Worm (Caenorhabditis elegans) whole organism, L1 larva: ENCODE measurements around the gene unc-24.

ENCODE experiments used
- F16B12.6 ChIP-seq: fragments of 150-350 bp; optimal IDR thresholded peaks from 2 replicates; lab custom pipeline; 2014; ENCODE audit warnings: missing biosample characterization, missing genetic modification characterization
- ama-1 ChIP-seq: fragments of 150-350 bp; optimal IDR thresholded peaks from 2 replicates; lab custom pipeline; 2014
- ceh-8 ChIP-seq: fragments of 200-800 bp; sonication (Bioruptor generic); optimal IDR thresholded peaks from 2 replicates; lab custom pipeline; 2018; ENCODE audit warnings: mild to moderate bottlenecking, missing genetic modification characterization, moderate library complexity, missing compliant biosample characterization
- ceh-88 ChIP-seq: fragments of 200-800 bp; sonication (Bioruptor generic); IDR thresholded peaks from 2 replicates; pipeline ENCODE4 v1.3.6; 2022; ENCODE audit warnings: missing genetic modification characterization, missing compliant biosample characterization
- ceh-90 ChIP-seq: sonication (generic microtip); optimal IDR thresholded peaks from 2 replicates; lab custom pipeline; 2016; ENCODE audit warnings: missing genetic modification characterization, missing compliant biosample characterization
- dpl-1 ChIP-seq, 3 experiments: fragments of 150-350 bp in 2 of 3; sonication (generic microtip) in 1 of 3; optimal IDR thresholded peaks; 2 replicates each; lab custom pipeline; 2014 to 2017; ENCODE audit warnings: missing biosample characterization in 3 of 3, missing genetic modification characterization in 3 of 3, missing genetic modification reagents in 3 of 3
- dsc-1 ChIP-seq: sonication (generic microtip); optimal IDR thresholded peaks from 2 replicates; lab custom pipeline; 2016; ENCODE audit warnings: mild to moderate bottlenecking, missing genetic modification characterization, missing compliant biosample characterization
- efl-1 ChIP-seq, 4 experiments: fragments of 150-350 bp; optimal IDR thresholded peaks in 3 of 4; peaks in 1 of 4; 1 replicate in 1 of 4; 2 replicates in 3 of 4; lab custom pipeline; 2014; ENCODE audit warnings: missing biosample characterization in 2 of 4, missing genetic modification characterization in 2 of 4, missing genetic modification reagents in 2 of 4
- egl-13 ChIP-seq: sonication (generic microtip); optimal IDR thresholded peaks from 2 replicates; lab custom pipeline; 2016; ENCODE audit warnings: missing genotype, missing genetic modification reagents, missing genetic modification characterization, missing compliant biosample characterization
- egl-27 ChIP-seq, 2 experiments: fragments of 150-350 bp in 1 of 2; sonication (generic microtip); optimal IDR thresholded peaks; 3 replicates each; lab custom pipeline; 2017 to 2018; ENCODE audit warnings: missing biosample characterization in 2 of 2, missing genetic modification characterization in 2 of 2, missing genetic modification reagents in 2 of 2
- elt-2 ChIP-seq: sonication (generic microtip); optimal IDR thresholded peaks from 2 replicates; lab custom pipeline; 2016; ENCODE audit warnings: missing genetic modification characterization, mild to moderate bottlenecking, inconsistent platforms, missing compliant biosample characterization, missing genetic modification reagents
- elt-3 ChIP-seq, 6 experiments: fragments of 150-350 bp in 1 of 6; sonication (generic microtip); optimal IDR thresholded peaks; 2 replicates each; lab custom pipeline; 2017 to 2018; ENCODE audit warnings: missing biosample characterization in 6 of 6, missing genetic modification characterization in 6 of 6, inconsistent platforms in 1 of 6
- fkh-10 ChIP-seq: sonication (generic microtip); optimal IDR thresholded peaks from 2 replicates; lab custom pipeline; 2017; ENCODE audit warnings: missing biosample characterization, missing genetic modification reagents, missing genetic modification characterization
- fkh-4 ChIP-seq: sonication (generic microtip); optimal IDR thresholded peaks from 2 replicates; lab custom pipeline; 2016; ENCODE audit warnings: missing compliant biosample characterization, missing genetic modification characterization, borderline replicate concordance
- grh-1 ChIP-seq: fragments of 200-800 bp; sonication (Bioruptor generic); IDR thresholded peaks from 2 replicates; pipeline ENCODE4 v1.3.6; 2022; ENCODE audit warnings: missing genetic modification reagents, missing genetic modification characterization, missing compliant biosample characterization
- hpl-2 ChIP-seq: fragments of 150-350 bp; optimal IDR thresholded peaks from 2 replicates; lab custom pipeline; 2014; ENCODE audit warnings: missing biosample characterization, missing genetic modification reagents, missing genetic modification characterization
- irx-1 ChIP-seq: sonication (generic microtip); optimal IDR thresholded peaks from 2 replicates; lab custom pipeline; 2016; ENCODE audit warnings: missing genetic modification characterization, missing compliant biosample characterization
- isw-1 ChIP-seq: fragments of 200-800 bp; sonication (Bioruptor generic); IDR thresholded peaks from 2 replicates; pipeline ENCODE4 v1.3.6; 2022; ENCODE audit warnings: missing genetic modification characterization, missing compliant biosample characterization
- lin-14 ChIP-seq: fragments of 200-800 bp; sonication (Bioruptor generic); optimal IDR thresholded peaks from 2 replicates; lab custom pipeline; 2018; ENCODE audit warnings: mild to moderate bottlenecking, missing genetic modification characterization, moderate library complexity, missing compliant biosample characterization
- lin-35 ChIP-seq, 2 experiments: fragments of 150-350 bp; optimal IDR thresholded peaks; 2 replicates each; lab custom pipeline; 2014; ENCODE audit warnings: missing biosample characterization in 2 of 2, missing genetic modification characterization in 2 of 2, missing genetic modification reagents in 2 of 2
- lsy-2 ChIP-seq, 2 experiments: fragments of 150-350 bp; optimal IDR thresholded peaks; 2 replicates each; lab custom pipeline; 2014; ENCODE audit warnings: missing biosample characterization in 2 of 2, missing genetic modification characterization in 2 of 2
- mab-9 ChIP-seq: fragments of 200-800 bp; sonication (Bioruptor generic); IDR thresholded peaks from 2 replicates; pipeline ENCODE4 v1.3.6; 2022; ENCODE audit warnings: missing genetic modification reagents, missing genetic modification characterization, missing compliant biosample characterization
- nhr-19 ChIP-seq: fragments of 200-800 bp; sonication (Bioruptor generic); conservative IDR thresholded peaks from 2 replicates; pipeline ENCODE4 v1.3.6; 2022; ENCODE audit warnings: missing genetic modification characterization, missing compliant biosample characterization
- nhr-20 ChIP-seq: sonication (generic microtip); optimal IDR thresholded peaks from 2 replicates; lab custom pipeline; 2016; ENCODE audit warnings: mild to moderate bottlenecking, missing genetic modification characterization, missing compliant biosample characterization
- nhr-47 ChIP-seq: sonication (generic microtip); optimal IDR thresholded peaks from 2 replicates; lab custom pipeline; 2016; ENCODE audit warnings: mild to moderate bottlenecking, missing genetic modification characterization, moderate library complexity, missing compliant biosample characterization
- nhr-71 ChIP-seq: sonication (generic microtip); optimal IDR thresholded peaks from 2 replicates; lab custom pipeline; 2016; ENCODE audit warnings: mild to moderate bottlenecking, missing genetic modification characterization, moderate library complexity, missing compliant biosample characterization
- nhr-77 ChIP-seq: fragments of 150-350 bp; optimal IDR thresholded peaks from 2 replicates; lab custom pipeline; 2014; ENCODE audit warnings: missing biosample characterization, missing genetic modification characterization
- nhr-85 ChIP-seq: sonication (generic microtip); peaks from one replicate; lab custom pipeline; 2016; ENCODE audit warnings: missing genetic modification characterization, inconsistent platforms, missing compliant biosample characterization
- pag-3 ChIP-seq: sonication (generic microtip); optimal IDR thresholded peaks from 2 replicates; lab custom pipeline; 2017; ENCODE audit warnings: missing genetic modification characterization, mild to moderate bottlenecking, missing compliant biosample characterization, antibody characterized with exemption, borderline replicate concordance; ENCODE audit not compliant: insufficient read depth
- rnt-1 ChIP-seq: sonication (generic microtip); optimal IDR thresholded peaks from 2 replicates; lab custom pipeline; 2016; ENCODE audit warnings: mild to moderate bottlenecking, missing genetic modification characterization, moderate library complexity, missing compliant biosample characterization
- snu-23 ChIP-seq: sonication (generic microtip); optimal IDR thresholded peaks from 2 replicates; lab custom pipeline; 2016; ENCODE audit warnings: missing genetic modification characterization, missing compliant biosample characterization
- sup-37 ChIP-seq: fragments of 200-800 bp; sonication (Bioruptor generic); optimal IDR thresholded peaks from 2 replicates; lab custom pipeline; 2018; ENCODE audit warnings: mild to moderate bottlenecking, missing genetic modification characterization, missing compliant biosample characterization
- tbx-2 ChIP-seq: sonication (generic microtip); optimal IDR thresholded peaks from 2 replicates; lab custom pipeline; 2016; ENCODE audit warnings: missing genetic modification characterization, missing compliant biosample characterization
- unc-30 ChIP-seq: sonication (generic microtip); optimal IDR thresholded peaks from 2 replicates; lab custom pipeline; 2017; ENCODE audit warnings: missing biosample characterization, missing genetic modification characterization
- unc-98 ChIP-seq: fragments of 200-800 bp; sonication (Bioruptor generic); IDR thresholded peaks from 2 replicates; pipeline ENCODE4 v1.3.6; 2022; ENCODE audit warnings: missing genetic modification characterization, missing compliant biosample characterization
- xbp-1 ChIP-seq: sonication (generic microtip); optimal IDR thresholded peaks from 2 replicates; lab custom pipeline; 2016; ENCODE audit warnings: missing genetic modification characterization, missing compliant biosample characterization
- ztf-11 ChIP-seq, 2 experiments: sonication (generic microtip); optimal IDR thresholded peaks; 2 replicates each; lab custom pipeline; 2016 to 2017; ENCODE audit warnings: missing genetic modification characterization in 2 of 2, missing biosample characterization in 1 of 2, missing compliant biosample characterization in 1 of 2

Gene unc-24

DNA sequence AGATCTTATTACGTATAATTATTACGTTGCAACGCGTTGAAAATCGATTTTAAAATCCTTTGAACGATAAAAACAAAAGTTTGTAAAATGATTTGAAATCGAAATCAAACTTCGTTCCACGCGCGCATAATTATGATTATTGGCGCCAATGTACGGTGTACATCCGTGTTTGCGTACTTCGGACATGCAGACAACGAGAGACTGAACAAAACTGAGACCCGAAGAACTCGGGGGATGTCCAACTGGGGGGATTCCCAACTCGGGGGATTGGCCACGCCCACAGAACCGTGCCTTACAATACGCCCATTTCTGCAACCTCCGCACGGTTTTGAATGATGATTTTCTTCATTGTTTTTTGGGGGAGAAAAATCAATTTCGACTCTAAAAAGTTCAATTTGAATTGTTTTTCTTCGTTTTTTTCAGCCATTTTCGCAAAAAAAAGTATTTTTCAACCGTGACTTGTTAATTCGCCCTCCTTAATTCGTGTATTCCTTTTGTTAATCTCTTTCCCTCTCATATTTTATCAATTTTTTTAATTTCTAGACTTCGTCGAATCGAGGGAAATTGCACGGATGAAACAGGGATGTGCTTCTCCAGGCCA lies 32.7 kb upstream of the unc-24 start, which contains the start of gene F20D12.12 (continued):
- peak; percentile 75 for TF ChIP-seq nhr-20
- TF ChIP-seq elt-3 (tag; optimal IDR thresholded peaks at IDR 0.05; lab: Kevin White, UChicago): peak in 1 of 6 experiments; percentile 25
- peak; percentile 35 for TF ChIP-seq dsc-1 (tag; lab: Kevin White, UChicago)
- TF ChIP-seq grh-1 (GFP tag; lab: Robert Waterston, UW): peak; percentile 71
- TF ChIP-seq ceh-8 (GFP tag; lab: Kevin White, UChicago): peak; percentile 28
- peak; percentile 76 for TF ChIP-seq lin-14
- TF ChIP-seq snu-23 (GFP tag; lab: Kevin White, UChicago): peak; percentile 75
- TF ChIP-seq dpl-1 (GFP tag; optimal IDR thresholded peaks at IDR 0.05; lab: Kevin White, UChicago): peak; percentile 43 to 65 (median 64)

DNA sequence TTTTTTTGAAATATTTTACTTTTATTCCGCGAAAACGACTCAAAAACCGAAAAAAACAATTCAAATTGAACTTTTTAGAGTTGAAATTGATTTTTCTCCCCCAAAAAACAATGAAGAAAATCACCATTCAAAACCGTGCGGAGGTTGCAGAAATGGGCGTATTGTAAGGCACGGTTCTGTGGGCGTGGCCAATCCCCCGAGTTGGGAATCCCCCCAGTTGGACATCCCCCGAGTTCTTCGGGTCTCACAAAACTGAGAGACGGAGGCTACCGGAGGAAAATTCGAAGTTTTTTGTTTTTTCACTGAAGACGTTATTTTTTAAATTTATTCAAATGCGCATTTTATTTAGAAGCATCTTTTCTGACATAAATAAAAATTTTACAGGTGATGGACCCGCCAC lies 31.4 kb upstream of the unc-24 start, which contains the start of gene mcm-3AP:
TSS of gene mcm-3AP (plus strand) at position 383 of the 400 bp plus-strand sequence.
- peak; percentile 72 for TF ChIP-seq nhr-19 (GFP tag; lab: Robert Waterston, UW)
- TF ChIP-seq dpl-1 (GFP tag; optimal IDR thresholded peaks at IDR 0.05; lab: Kevin White, UChicago): peak in 1 of 3 experiments; percentile 30
- TF ChIP-seq nhr-71 (tag; lab: Kevin White, UChicago): peak; percentile 50
- TF ChIP-seq efl-1 (optimal IDR thresholded peaks at IDR 0.05; lab: Kevin White, UChicago): peak; percentile 28 to 35
- TF ChIP-seq efl-1 (GFP tag; optimal IDR thresholded peaks at IDR 0.05 in 1 of 2; lab: Kevin White, UChicago): peak; percentile 16 to 88
- TF ChIP-seq lin-35 (GFP tag; optimal IDR thresholded peaks at IDR 0.05; lab: Kevin White, UChicago): peak in 1 of 2 experiments; percentile 37
- peak; percentile 36 for TF ChIP-seq F16B12.6 (tag; lab: Kevin White, UChicago)
- TF ChIP-seq isw-1: peak; percentile 72
- peak; percentile 45 for TF ChIP-seq nhr-47 (tag; lab: Kevin White, UChicago)
- peak; percentile 41; the same call in 1 of the 2 replicates for TF ChIP-seq ceh-88
- peak; percentile 31 to 83 for TF ChIP-seq lsy-2 (tag; optimal IDR thresholded peaks at IDR 0.05; lab: Kevin White, UChicago)
- peak; percentile 0 for TF ChIP-seq dsc-1 (tag; lab: Kevin White, UChicago)
- TF ChIP-seq rnt-1 (tag; lab: Kevin White, UChicago): peak; percentile 35
- TF ChIP-seq nhr-85: peak; percentile 44

DNA sequence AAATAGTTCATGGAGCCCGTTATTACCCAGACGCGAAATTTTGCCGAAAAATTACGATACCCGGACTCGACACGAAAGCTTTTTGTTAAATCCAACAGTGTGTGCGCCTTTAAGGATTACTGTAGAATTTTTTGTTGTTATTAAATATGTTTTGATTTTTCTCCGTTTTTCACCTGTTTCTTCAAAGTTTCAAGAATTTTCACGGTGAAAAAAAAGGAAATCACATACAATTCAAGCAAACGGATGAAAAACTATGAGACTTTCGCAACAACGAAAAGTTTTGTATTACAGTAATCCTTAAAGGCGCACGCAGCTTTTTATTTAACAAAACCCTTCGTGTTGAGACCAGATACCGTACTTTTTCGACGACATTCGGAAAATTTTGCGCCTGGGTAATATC lies 25.7 kb upstream of the unc-24 start:
- no peak for TF ChIP-seq fkh-4 (tag; lab: Kevin White, UChicago)

DNA sequence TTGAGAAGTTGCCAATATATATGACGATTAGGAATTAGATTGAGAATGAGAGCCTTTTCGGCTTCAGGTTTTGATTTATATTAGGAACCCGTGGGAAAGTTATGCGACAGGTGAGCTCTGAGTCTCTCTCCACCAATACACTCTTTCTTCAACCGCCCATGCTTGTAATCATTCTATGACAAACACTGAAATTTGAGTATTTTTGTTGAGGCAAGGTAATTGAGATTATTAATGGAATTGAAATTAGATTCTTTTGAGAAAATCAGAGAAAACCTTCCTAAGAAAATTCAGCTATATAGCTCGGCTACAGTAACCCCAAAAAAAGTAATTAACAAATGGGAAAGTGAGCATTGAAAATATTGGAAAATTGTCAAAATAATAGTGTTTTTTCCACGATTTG lies 23.8 kb upstream of the unc-24 start, which contains the start of gene ceh-19:
TSS of gene ceh-19 (minus strand) at position 101 of the 400 bp plus-strand sequence.
- TF ChIP-seq nhr-85: no peak
- TF ChIP-seq fkh-10: no peak
- no peak for TF ChIP-seq xbp-1 (tag; lab: Kevin White, UChicago)
- TF ChIP-seq sup-37 (GFP tag; lab: Kevin White, UChicago): no peak
- TF ChIP-seq unc-30: no peak
- no peak for TF ChIP-seq pag-3 (tag; lab: Kevin White, UChicago)
- no peak for TF ChIP-seq unc-98 (GFP tag; lab: Robert Waterston, UW)
- TF ChIP-seq ceh-8 (GFP tag; lab: Kevin White, UChicago): no peak

DNA sequence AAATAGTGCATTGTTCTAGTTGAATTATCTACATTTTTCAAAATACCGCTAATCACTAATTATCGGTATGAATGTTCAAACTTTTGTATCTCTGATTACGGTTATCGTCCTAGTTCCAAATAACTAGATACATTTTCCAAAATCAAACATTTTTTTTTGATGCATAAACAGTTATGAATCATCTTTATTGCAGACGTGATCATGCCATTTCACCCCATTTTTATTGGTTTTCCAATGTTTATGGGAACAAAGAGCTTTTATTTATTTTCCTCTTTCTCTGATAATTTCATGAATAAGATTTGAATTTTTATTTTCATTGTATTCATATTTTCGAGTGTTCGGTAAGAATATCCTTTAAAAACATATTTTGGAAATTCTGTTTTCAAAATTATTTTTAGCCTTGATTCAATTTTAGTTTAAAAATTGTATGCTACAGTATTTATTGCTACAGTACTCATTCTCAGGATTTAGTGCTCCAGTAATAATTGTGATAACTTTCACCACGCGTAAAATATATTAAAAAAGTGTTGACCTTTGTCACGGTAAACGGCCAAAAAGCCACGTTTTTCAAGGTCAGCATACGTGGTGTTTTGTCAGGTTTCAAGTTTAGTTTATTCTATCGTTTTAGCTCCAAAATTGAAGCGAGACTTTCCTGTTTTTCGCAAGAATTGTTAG lies 22.9 kb upstream of the unc-24 start, which contains the start of gene csr-1:
TSS of gene csr-1 (plus strand) at position 625 of the 675 bp plus-strand sequence.
- TF ChIP-seq ceh-90 (tag; lab: Kevin White, UChicago) (no peak), mab-9 (no peak), egl-27 (tag; optimal IDR thresholded peaks at IDR 0.05; lab: Kevin White, UChicago) (no peak), ceh-8 (GFP tag; lab: Kevin White, UChicago) (no peak), irx-1 (no peak), hpl-2 (GFP tag; lab: Kevin White, UChicago) (no peak), rnt-1 (tag; lab: Kevin White, UChicago) (no peak), elt-2 (tag; lab: Kevin White, UChicago) (no peak), ceh-88 (no peak), ztf-11 (tag; optimal IDR thresholded peaks at IDR 0.05; lab: Kevin White, UChicago) (no peak), elt-3 (tag; optimal IDR thresholded peaks at IDR 0.05; lab: Kevin White, UChicago) (no peak), tbx-2 (tag; lab: Kevin White, UChicago) (no peak), dpl-1 (GFP tag; optimal IDR thresholded peaks at IDR 0.05; lab: Kevin White, UChicago) (no peak), isw-1 (no peak), egl-13 (tag; lab: Kevin White, UChicago) (no peak), ama-1 (lab: Kevin White, UChicago) (no peak), nhr-77 (tag; lab: Kevin White, UChicago) (no peak), fkh-4 (tag; lab: Kevin White, UChicago) (no peak)
